Worm (Caenorhabditis elegans) whole organism, L3 larva: Measurements from ENCODE around the gene zhit-2.

Experiments used
- R02D3.7 ChIP-seq: fragments of 150-350 bp; optimal IDR thresholded peaks from 2 replicates; lab custom pipeline; 2014; ENCODE audit warnings: missing biosample characterization, missing genetic modification characterization
- ZK546.5 ChIP-seq: sonication (generic microtip); optimal IDR thresholded peaks from 2 replicates; lab custom pipeline; 2017; ENCODE audit warnings: missing biosample characterization, missing genetic modification characterization
- aly-2 ChIP-seq: fragments of 150-350 bp; optimal IDR thresholded peaks from 2 replicates; lab custom pipeline; 2014; ENCODE audit warnings: missing biosample characterization, missing genetic modification characterization
- ama-1 ChIP-seq: fragments of 150-350 bp; optimal IDR thresholded peaks from 2 replicates; lab custom pipeline; 2018
- ceh-16 ChIP-seq: sonication (generic microtip); optimal IDR thresholded peaks from 2 replicates; lab custom pipeline; 2017; ENCODE audit warnings: missing biosample characterization, missing genetic modification characterization
- ceh-28 ChIP-seq: fragments of 150-350 bp; optimal IDR thresholded peaks from 2 replicates; lab custom pipeline; 2014; ENCODE audit warnings: missing biosample characterization, missing genetic modification reagents, missing genetic modification characterization
- ceh-82 ChIP-seq: fragments of 150-350 bp; optimal IDR thresholded peaks from 2 replicates; lab custom pipeline; 2014; ENCODE audit warnings: missing biosample characterization, missing genetic modification characterization
- ceh-9 ChIP-seq: sonication (generic microtip); optimal IDR thresholded peaks from 2 replicates; lab custom pipeline; 2018; ENCODE audit warnings: missing biosample characterization, missing genetic modification characterization
- daf-12 ChIP-seq: fragments of 150-350 bp; optimal IDR thresholded peaks from 2 replicates; lab custom pipeline; 2014; ENCODE audit warnings: missing biosample characterization, missing genetic modification reagents, missing genetic modification characterization
- egl-27 ChIP-seq: sonication (generic microtip); optimal IDR thresholded peaks from 4 replicates; lab custom pipeline; 2017; ENCODE audit warnings: missing biosample characterization, missing genetic modification reagents, missing genetic modification characterization
- egl-5 ChIP-seq: fragments of 150-350 bp; optimal IDR thresholded peaks from 2 replicates; lab custom pipeline; 2017; ENCODE audit warnings: missing biosample characterization, missing genetic modification reagents, missing genetic modification characterization, inconsistent platforms
- elt-1 ChIP-seq: fragments of 150-350 bp; optimal IDR thresholded peaks from 2 replicates; lab custom pipeline; 2014; ENCODE audit warnings: missing biosample characterization, missing genetic modification characterization
- elt-2 ChIP-seq: sonication (generic microtip); optimal IDR thresholded peaks from 2 replicates; lab custom pipeline; 2016; ENCODE audit warnings: missing genetic modification reagents, mild to moderate bottlenecking, missing genetic modification characterization, missing compliant biosample characterization
- elt-3 ChIP-seq, 3 experiments: fragments of 150-350 bp in 1 of 3; sonication (generic microtip) in 2 of 3; optimal IDR thresholded peaks; 2 replicates in 2 of 3; 4 replicates in 1 of 3; lab custom pipeline; 2014 to 2017; ENCODE audit warnings: missing biosample characterization in 3 of 3, missing genetic modification characterization in 3 of 3
- eor-1 ChIP-seq, 2 experiments: fragments of 150-350 bp; optimal IDR thresholded peaks; 2 replicates each; lab custom pipeline; 2014 to 2018; ENCODE audit warnings: missing biosample characterization in 2 of 2, missing genetic modification characterization in 2 of 2
- fkh-10 ChIP-seq: sonication (generic microtip); optimal IDR thresholded peaks from 2 replicates; lab custom pipeline; 2017; ENCODE audit warnings: missing biosample characterization, missing genetic modification reagents, missing genetic modification characterization
- fkh-2 ChIP-seq: fragments of 150-350 bp; optimal IDR thresholded peaks from 2 replicates; lab custom pipeline; 2014; ENCODE audit warnings: missing biosample characterization, missing genetic modification reagents, missing genetic modification characterization
- fos-1 ChIP-seq: fragments of 150-350 bp; optimal IDR thresholded peaks from 2 replicates; lab custom pipeline; 2014; ENCODE audit warnings: missing biosample characterization, missing genetic modification characterization
- hmg-11 ChIP-seq: sonication (generic microtip); optimal IDR thresholded peaks from 2 replicates; lab custom pipeline; 2016; ENCODE audit warnings: missing genetic modification characterization, missing compliant biosample characterization
- jun-1 ChIP-seq: fragments of 150-350 bp; optimal IDR thresholded peaks from 2 replicates; lab custom pipeline; 2014; ENCODE audit warnings: missing biosample characterization, missing genetic modification reagents, missing genetic modification characterization
- lin-15B ChIP-seq: fragments of 150-350 bp; optimal IDR thresholded peaks from 2 replicates; lab custom pipeline; 2014; ENCODE audit warnings: missing biosample characterization, missing genetic modification characterization
- lin-39 ChIP-seq: fragments of 150-350 bp; optimal IDR thresholded peaks from 2 replicates; lab custom pipeline; 2018; ENCODE audit warnings: missing biosample characterization, missing genetic modification reagents, missing genetic modification characterization
- lsy-12 ChIP-seq: sonication (generic microtip); optimal IDR thresholded peaks from 2 replicates; lab custom pipeline; 2016; ENCODE audit warnings: mild to moderate bottlenecking, missing genetic modification characterization, missing compliant biosample characterization
- mdl-1 ChIP-seq: fragments of 150-350 bp; optimal IDR thresholded peaks from 2 replicates; lab custom pipeline; 2014; ENCODE audit warnings: missing biosample characterization, missing genetic modification characterization
- mml-1 ChIP-seq: fragments of 150-350 bp; sonication (generic microtip); optimal IDR thresholded peaks from 3 replicates; lab custom pipeline; 2014; ENCODE audit warnings: missing biosample characterization, missing genetic modification characterization
- nfya-1 ChIP-seq: sonication (generic microtip); optimal IDR thresholded peaks from 2 replicates; lab custom pipeline; 2017; ENCODE audit warnings: missing genetic modification characterization, mild to moderate bottlenecking, missing compliant biosample characterization, antibody characterized with exemption, moderate library complexity; ENCODE audit not compliant: insufficient read depth
- nhr-11 ChIP-seq: fragments of 150-350 bp; optimal IDR thresholded peaks from 2 replicates; lab custom pipeline; 2014; ENCODE audit warnings: missing biosample characterization, missing genetic modification characterization
- nhr-12 ChIP-seq: fragments of 150-350 bp; optimal IDR thresholded peaks from 2 replicates; lab custom pipeline; 2014; ENCODE audit warnings: missing biosample characterization, missing genetic modification characterization
- nhr-23 ChIP-seq: fragments of 150-350 bp; optimal IDR thresholded peaks from 2 replicates; lab custom pipeline; 2014; ENCODE audit warnings: missing biosample characterization, missing genetic modification reagents, missing genetic modification characterization
- nhr-237 ChIP-seq: fragments of 150-350 bp; optimal IDR thresholded peaks from 2 replicates; lab custom pipeline; 2014; ENCODE audit warnings: missing biosample characterization, missing genetic modification characterization
- nhr-25 ChIP-seq: sonication (generic microtip); optimal IDR thresholded peaks from 2 replicates; lab custom pipeline; 2017; ENCODE audit warnings: missing biosample characterization, missing genetic modification characterization
- nhr-28 ChIP-seq: fragments of 150-350 bp; optimal IDR thresholded peaks from 2 replicates; lab custom pipeline; 2014; ENCODE audit warnings: missing biosample characterization, missing genetic modification characterization
- nhr-43 ChIP-seq: sonication (generic microtip); optimal IDR thresholded peaks from 2 replicates; lab custom pipeline; 2016; ENCODE audit warnings: mild to moderate bottlenecking, missing genetic modification characterization, missing compliant biosample characterization; ENCODE audit not compliant: poor library complexity, severe bottlenecking
- nhr-67 ChIP-seq: fragments of 150-350 bp; optimal IDR thresholded peaks from 2 replicates; lab custom pipeline; 2014; ENCODE audit warnings: missing biosample characterization, missing genetic modification characterization
- nhr-76 ChIP-seq: fragments of 150-350 bp; sonication (generic microtip); optimal IDR thresholded peaks from 5 replicates; lab custom pipeline; 2014; ENCODE audit warnings: missing biosample characterization, missing genetic modification characterization
- nhr-77 ChIP-seq: fragments of 150-350 bp; optimal IDR thresholded peaks from 2 replicates; lab custom pipeline; 2014; ENCODE audit warnings: missing biosample characterization, missing genetic modification characterization
- pha-4 ChIP-seq: fragments of 150-350 bp; optimal IDR thresholded peaks from 2 replicates; lab custom pipeline; 2014; ENCODE audit warnings: missing biosample characterization, missing genetic modification reagents, missing genetic modification characterization
- pqm-1 ChIP-seq: fragments of 150-350 bp; optimal IDR thresholded peaks from 2 replicates; lab custom pipeline; 2017; ENCODE audit warnings: missing biosample characterization, missing genetic modification characterization, inconsistent platforms
- sea-2 ChIP-seq: fragments of 150-350 bp; sonication (generic microtip); optimal IDR thresholded peaks from 4 replicates; lab custom pipeline; 2014; ENCODE audit warnings: missing biosample characterization, missing genetic modification reagents, missing genetic modification characterization
- skn-1 ChIP-seq: fragments of 150-350 bp; optimal IDR thresholded peaks from 2 replicates; lab custom pipeline; 2014; ENCODE audit warnings: missing biosample characterization, missing genetic modification characterization
- snpc-4 ChIP-seq: fragments of 150-350 bp; optimal IDR thresholded peaks from 2 replicates; lab custom pipeline; 2014; ENCODE audit warnings: missing biosample characterization, missing genetic modification characterization
- tbx-2 ChIP-seq: sonication (generic microtip); optimal IDR thresholded peaks from 2 replicates; lab custom pipeline; 2016; ENCODE audit warnings: mild to moderate bottlenecking, missing genetic modification characterization, missing compliant biosample characterization
- unc-39 ChIP-seq: sonication (generic microtip); optimal IDR thresholded peaks from 4 replicates; lab custom pipeline; 2017; ENCODE audit warnings: missing biosample characterization, missing genetic modification characterization
- unc-62 ChIP-seq: fragments of 150-350 bp; sonication (generic microtip); optimal IDR thresholded peaks from 4 replicates; lab custom pipeline; 2014; ENCODE audit warnings: missing biosample characterization, missing genetic modification reagents, missing genetic modification characterization
- zag-1 ChIP-seq: fragments of 150-350 bp; optimal IDR thresholded peaks from 2 replicates; lab custom pipeline; 2014; ENCODE audit warnings: missing biosample characterization, missing genetic modification characterization
- ztf-11 ChIP-seq: fragments of 150-350 bp; optimal IDR thresholded peaks from 2 replicates; lab custom pipeline; 2014; ENCODE audit warnings: missing biosample characterization, missing genetic modification characterization
- ztf-4 ChIP-seq: fragments of 150-350 bp; optimal IDR thresholded peaks from 2 replicates; lab custom pipeline; 2014; ENCODE audit warnings: missing biosample characterization, missing genetic modification characterization

Gene zhit-2

ce11 chrIII:4237660-4238059 lies 6.5 kb downstream of the zhit-2 start:
- peak; percentile 89 for TF ChIP-seq elt-2
- no peak for TF ChIP-seq nhr-237
- TF ChIP-seq lsy-12 (tag; lab: Kevin White, UChicago), result peak; percentile 97
- peak; percentile 91 for TF ChIP-seq nfya-1 (tag; lab: Kevin White, UChicago)
- no peak for TF ChIP-seq zag-1 (tag; lab: Kevin White, UChicago)
- TF ChIP-seq egl-27 (tag; lab: Kevin White, UChicago), result peak; percentile 76
- no peak for TF ChIP-seq unc-39
- TF ChIP-seq ztf-4 (tag; lab: Kevin White, UChicago), result peak; percentile 12
- peak; percentile 64 for TF ChIP-seq sea-2 (GFP tag; lab: Kevin White, UChicago)
- no peak for TF ChIP-seq eor-1 (tag; optimal IDR thresholded peaks at IDR 0.05; lab: Kevin White, UChicago)
- no peak for TF ChIP-seq ZK546.5 (tag; lab: Kevin White, UChicago)
- TF ChIP-seq ceh-9 (tag; lab: Kevin White, UChicago), result no peak
- peak; percentile 89 for TF ChIP-seq lin-39 (tag; lab: Kevin White, UChicago)
- TF ChIP-seq R02D3.7 (tag; lab: Kevin White, UChicago), result peak; percentile 69
- no peak for TF ChIP-seq nhr-12 (tag; lab: Kevin White, UChicago)
- TF ChIP-seq nhr-67, result no peak
- TF ChIP-seq fos-1 (tag; lab: Kevin White, UChicago), result peak; percentile 81
- TF ChIP-seq hmg-11 (tag; lab: Kevin White, UChicago), result peak; percentile 82
- peak; percentile 76 for TF ChIP-seq tbx-2
- peak; percentile 55 for TF ChIP-seq skn-1 (tag; lab: Kevin White, UChicago)
- no peak for TF ChIP-seq mml-1 (tag; lab: Kevin White, UChicago)
- TF ChIP-seq ztf-11 (tag; lab: Kevin White, UChicago), result no peak
- TF ChIP-seq pqm-1 (tag; lab: Kevin White, UChicago), result peak; percentile 89
- peak; percentile 60 for TF ChIP-seq lin-15B (tag; lab: Kevin White, UChicago)
- TF ChIP-seq aly-2 (tag; lab: Kevin White, UChicago), result no peak
- no peak for TF ChIP-seq ceh-16 (tag; lab: Kevin White, UChicago)
- no peak for TF ChIP-seq fkh-2 (tag; lab: Kevin White, UChicago)
- peak; percentile 49 for TF ChIP-seq nhr-77
- peak; percentile 93 for TF ChIP-seq mdl-1
- TF ChIP-seq nhr-28 (tag; lab: Kevin White, UChicago), result no peak
- no peak for TF ChIP-seq ceh-82 (tag; lab: Kevin White, UChicago)
- no peak for TF ChIP-seq elt-3 (tag; optimal IDR thresholded peaks at IDR 0.05; lab: Kevin White, UChicago)
- TF ChIP-seq pha-4 (tag; lab: Kevin White, UChicago), result peak; percentile 99
- peak; percentile 76 for TF ChIP-seq elt-1 (tag; lab: Kevin White, UChicago)
- peak; percentile 97 for TF ChIP-seq nhr-25 (tag; lab: Kevin White, UChicago)
- TF ChIP-seq fkh-10 (GFP tag; lab: Kevin White, UChicago), result peak; percentile 63
- no peak for TF ChIP-seq nhr-76
- peak; percentile 74 for TF ChIP-seq ceh-28 (tag; lab: Kevin White, UChicago)
- TF ChIP-seq egl-5 (tag; lab: Kevin White, UChicago), result peak; percentile 62
- TF ChIP-seq unc-62, result peak; percentile 85
- no peak for TF ChIP-seq ama-1 (lab: Kevin White, UChicago)
- peak; percentile 61 for TF ChIP-seq snpc-4 (tag; lab: Kevin White, UChicago)
- peak; percentile 97 for TF ChIP-seq jun-1 (tag; lab: Kevin White, UChicago)
- TF ChIP-seq daf-12 (tag; lab: Kevin White, UChicago), result peak; percentile 28
- peak; percentile 94 for TF ChIP-seq nhr-23
- peak; percentile 96 for TF ChIP-seq nhr-43 (tag; lab: Kevin White, UChicago)
- peak; percentile 100 for TF ChIP-seq nhr-11 (tag; lab: Kevin White, UChicago)
- TF ChIP-seq, all 47 proteins: peak for 29
